Worm (Caenorhabditis elegans): ENCODE results near the gene spat-2.
"Not testable (repeated sequence)": the region's sequence is repeated elsewhere in the genome, so short reads cannot be mapped to it uniquely, and the experiment has no call there.

DNA sequence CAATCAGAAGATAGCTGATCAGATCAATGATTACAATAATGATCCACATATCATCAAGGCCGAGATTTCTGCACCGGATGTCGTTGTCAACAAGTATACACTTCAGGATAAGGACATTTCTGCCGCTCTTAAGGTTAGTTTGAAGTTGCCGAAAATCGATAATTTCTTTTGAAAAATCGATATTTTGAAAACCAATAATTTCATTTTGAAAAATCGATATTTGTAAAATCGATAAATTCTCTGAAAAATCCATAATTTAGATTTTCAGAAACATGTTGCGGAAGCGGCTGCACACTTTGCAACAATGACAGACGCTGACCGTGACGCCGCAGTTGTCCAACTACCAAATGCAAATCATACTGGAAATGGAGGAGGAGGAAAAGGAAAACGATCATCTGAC, 43.1 kb downstream of the spat-2 start:
- not testable (repeated sequence) for TF ChIP-seq klf-2 (GFP tag; conservative IDR thresholded peaks at IDR 0.05); ztf-29 (GFP tag; IDR thresholded peaks at IDR 0.05); tab-1 (GFP tag; IDR thresholded peaks at IDR 0.05)
- TF ChIP-seq T22C8.4 (GFP tag; IDR thresholded peaks at IDR 0.05): peak; percentile 80
